Worm (Caenorhabditis elegans): ENCODE results near the gene hadb-1.

DNA sequence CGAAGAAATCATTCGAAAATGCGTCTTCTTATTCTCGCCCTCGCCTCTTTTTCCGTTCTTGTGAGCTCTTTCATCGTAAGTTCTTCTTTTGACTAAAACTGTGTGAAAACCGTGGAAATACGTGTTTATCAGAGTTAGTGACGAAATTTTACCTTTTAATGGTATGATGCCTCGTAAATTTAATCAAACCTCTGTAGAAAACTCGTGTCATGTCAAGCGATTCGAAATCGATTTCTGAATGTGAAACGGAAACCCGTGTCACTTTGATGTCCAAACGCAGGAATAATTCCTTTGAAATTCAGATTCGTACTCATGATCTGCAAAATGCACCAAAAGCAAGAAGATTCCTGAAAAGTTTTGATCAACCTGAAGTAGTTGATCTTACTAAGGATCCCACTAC is 39.7 kb downstream of the hadb-1 start, which contains the start of gene F22B7.3:
- TF ChIP-seq dao-5 (tag; optimal IDR thresholded peaks at IDR 0.05) (no peak), him-1 (tag; optimal IDR thresholded peaks at IDR 0.05) (no peak), W03F9.2 (tag; optimal IDR thresholded peaks at IDR 0.05) (no peak)

Measured in whole organism, L4/young adult.